Fruit fly (Drosophila melanogaster) whole organism, embryonic: ENCODE results near the gene CaMKI.

Experiments used
- ATbp ChIP-seq: fragments of 200-800 bp; sonication (Bioruptor generic); optimal IDR thresholded peaks from 2 replicates; lab custom pipeline; 2017; ENCODE audit warnings: missing biosample characterization, mild to moderate bottlenecking, missing genetic modification characterization, missing genetic modification reagents
- Awh ChIP-seq: fragments of 200-800 bp; sonication (Bioruptor generic); IDR thresholded peaks from 2 replicates; pipeline ENCODE4, ENCODE4 v1.3.6; 2022; ENCODE audit warnings: missing biosample characterization, missing genetic modification characterization
- B-H2 ChIP-seq: fragments of 200-800 bp; sonication (Bioruptor generic); optimal IDR thresholded peaks from 2 replicates; lab custom pipeline; 2018; ENCODE audit warnings: missing biosample characterization, mild to moderate bottlenecking, missing genetic modification characterization
- BEAF-32 ChIP-seq: fragments of 200-800 bp; sonication (Bioruptor generic); optimal IDR thresholded peaks from 3 replicates; lab custom pipeline; 2017; ENCODE audit warnings: missing biosample characterization, missing genetic modification characterization, mild to moderate bottlenecking, moderate library complexity, missing genetic modification reagents
- CG10209 ChIP-seq: fragments of 200-800 bp; sonication (Bioruptor generic); optimal IDR thresholded peaks from 3 replicates; lab custom pipeline; 2017; ENCODE audit warnings: missing biosample characterization, mild to moderate bottlenecking, missing genetic modification characterization, missing genetic modification reagents
- CG11456 ChIP-seq: fragments of 200-800 bp; sonication (Bioruptor generic); IDR thresholded peaks from 3 replicates; pipeline ENCODE4 v1.3.6; 2022; ENCODE audit warnings: missing biosample characterization, missing genetic modification characterization
- CG12219 ChIP-seq: fragments of 200-800 bp; sonication (Bioruptor generic); optimal IDR thresholded peaks from 3 replicates; lab custom pipeline; 2018; ENCODE audit warnings: missing biosample characterization, mild to moderate bottlenecking, missing genetic modification characterization
- CG12769 ChIP-seq: fragments of 200-800 bp; sonication (Bioruptor generic); optimal IDR thresholded peaks from 2 replicates; lab custom pipeline; 2019; ENCODE audit warnings: missing biosample characterization, mild to moderate bottlenecking, missing genetic modification characterization, moderate library complexity
- CG13296 ChIP-seq: fragments of 200-800 bp; sonication (Bioruptor generic); optimal IDR thresholded peaks from 3 replicates; lab custom pipeline; 2018; ENCODE audit warnings: missing biosample characterization, mild to moderate bottlenecking, missing genetic modification characterization
- CG14860 ChIP-seq: fragments of 200-800 bp; sonication (Bioruptor generic); IDR thresholded peaks from 3 replicates; pipeline ENCODE4 v1.3.6; 2022; ENCODE audit warnings: missing biosample characterization, missing genetic modification characterization; ENCODE audit not compliant: partially characterized antibody
- CG17359 ChIP-seq: fragments of 200-800 bp; sonication (Bioruptor generic); optimal IDR thresholded peaks from 3 replicates; lab custom pipeline; 2018; ENCODE audit warnings: missing biosample characterization, mild to moderate bottlenecking, missing genetic modification characterization, moderate library complexity
- CG17612 ChIP-seq: fragments of 200-800 bp; sonication (Bioruptor generic); IDR thresholded peaks from 2 replicates; pipeline ENCODE4 v1.3.6; 2022; ENCODE audit warnings: missing biosample characterization, missing genetic modification characterization
- CG2202 ChIP-seq: fragments of 200-800 bp; sonication (Bioruptor generic); optimal IDR thresholded peaks from 2 replicates; lab custom pipeline; 2018; ENCODE audit warnings: missing biosample characterization, mild to moderate bottlenecking, missing genetic modification characterization
- CG2875 ChIP-seq: fragments of 200-800 bp; sonication (Bioruptor generic); optimal IDR thresholded peaks from 2 replicates; lab custom pipeline; 2017; ENCODE audit warnings: missing biosample characterization, mild to moderate bottlenecking, missing genetic modification characterization, missing genetic modification reagents
- CG34376 ChIP-seq: fragments of 200-800 bp; sonication (Bioruptor generic); optimal IDR thresholded peaks from 2 replicates; lab custom pipeline; 2018; ENCODE audit warnings: missing biosample characterization, mild to moderate bottlenecking, missing genetic modification characterization
- CG5245 ChIP-seq: fragments of 200-800 bp; sonication (Bioruptor generic); optimal IDR thresholded peaks from 3 replicates; lab custom pipeline; 2016; ENCODE audit warnings: missing biosample characterization, missing genetic modification characterization
- CG7372 ChIP-seq: fragments of 200-800 bp; sonication (Bioruptor generic); IDR thresholded peaks from 2 replicates; pipeline ENCODE4 v1.3.6; 2022; ENCODE audit warnings: missing biosample characterization, missing genetic modification characterization
- CG8765 ChIP-seq: fragments of 200-800 bp; sonication (Bioruptor generic); IDR thresholded peaks from 2 replicates; pipeline ENCODE4 v1.3.6; 2022; ENCODE audit warnings: missing biosample characterization, missing genetic modification characterization
- CG8924 ChIP-seq: fragments of 200-800 bp; optimal IDR thresholded peaks from 3 replicates; lab custom pipeline; 2019; ENCODE audit warnings: missing biosample characterization, mild to moderate bottlenecking, missing genetic modification characterization, moderate library complexity
- Camta ChIP-seq: fragments of 200-800 bp; sonication (Bioruptor generic); optimal IDR thresholded peaks from 2 replicates; lab custom pipeline; 2016; ENCODE audit warnings: missing biosample characterization, missing genetic modification characterization
- Dfd ChIP-seq, 2 experiments: fragments of >200 bp; optimal IDR thresholded peaks; 2 replicates each; lab custom pipeline; 2017; ENCODE audit warnings: missing biosample characterization in 2 of 2, missing genetic modification characterization in 2 of 2
- Gsc ChIP-seq: fragments of 200-800 bp; sonication (Bioruptor generic); IDR thresholded peaks from 2 replicates; pipeline ENCODE4 v1.3.6; 2022; ENCODE audit warnings: missing biosample characterization, missing genetic modification characterization
- HLH4C ChIP-seq: fragments of 200-800 bp; sonication (Bioruptor generic); IDR thresholded peaks from 3 replicates; pipeline ENCODE4 v1.3.6; 2022; ENCODE audit warnings: missing biosample characterization, missing genetic modification characterization; ENCODE audit not compliant: partially characterized antibody
- HmgZ ChIP-seq: fragments of 200-800 bp; sonication (Bioruptor generic); optimal IDR thresholded peaks from 2 replicates; lab custom pipeline; 2018; ENCODE audit warnings: missing biosample characterization, mild to moderate bottlenecking, missing genetic modification characterization
- Jarid2 ChIP-seq: fragments of 200-800 bp; sonication (Bioruptor generic); optimal IDR thresholded peaks from 3 replicates; lab custom pipeline; 2017; ENCODE audit warnings: mild to moderate bottlenecking, missing biosample characterization, missing genetic modification reagents, missing genetic modification characterization
- Max ChIP-seq: fragments of 200-800 bp; sonication (Bioruptor generic); optimal IDR thresholded peaks from 2 replicates; lab custom pipeline; 2016; ENCODE audit warnings: missing biosample characterization, mild to moderate bottlenecking, missing genetic modification characterization
- Mes4 ChIP-seq: fragments of 200-800 bp; sonication (Bioruptor generic); optimal IDR thresholded peaks from 2 replicates; lab custom pipeline; 2016; ENCODE audit warnings: missing biosample characterization, missing genetic modification characterization
- Mrtf ChIP-seq: fragments of 200-800 bp; sonication (Bioruptor generic); IDR thresholded peaks from 3 replicates; pipeline ENCODE4 v1.3.6; 2022; ENCODE audit warnings: missing biosample characterization, missing genetic modification characterization
- Myb ChIP-seq: fragments of 200-800 bp; sonication (Bioruptor generic); optimal IDR thresholded peaks from 2 replicates; lab custom pipeline; 2016; ENCODE audit warnings: missing biosample characterization, missing genetic modification characterization
- Nf-YC ChIP-seq: fragments of 200-800 bp; optimal IDR thresholded peaks from 3 replicates; lab custom pipeline; 2019; ENCODE audit warnings: missing biosample characterization, mild to moderate bottlenecking, missing genetic modification characterization, moderate library complexity
- Ravus ChIP-seq: fragments of 200-800 bp; sonication (Bioruptor generic); IDR thresholded peaks from 2 replicates; pipeline ENCODE4 v1.3.6; 2022; ENCODE audit warnings: missing biosample characterization, missing genetic modification characterization
- Taf1 ChIP-seq: fragments of 200-800 bp; sonication (Bioruptor generic); IDR thresholded peaks from 2 replicates; pipeline ENCODE4 v1.3.6; 2022; ENCODE audit warnings: missing biosample characterization, missing genetic modification characterization
- Trl ChIP-seq, 3 experiments: fragments of >200 bp in 2 of 3; fragments of 200-800 bp in 1 of 3; sonication (Bioruptor generic) in 1 of 3; optimal IDR thresholded peaks; 2 replicates in 1 of 3; 3 replicates in 2 of 3; lab custom pipeline; 2016 to 2017; ENCODE audit warnings: missing biosample characterization in 1 of 3, missing genetic modification characterization in 1 of 3
- ase ChIP-seq: fragments of 200-800 bp; sonication (Bioruptor generic); IDR thresholded peaks from 3 replicates; pipeline ENCODE4 v1.3.6; 2022; ENCODE audit warnings: missing biosample characterization, missing genetic modification characterization
- bsh ChIP-seq, 2 experiments: fragments of 200-800 bp; sonication (Bioruptor generic); optimal IDR thresholded peaks; 2 replicates each; lab custom pipeline; 2017 to 2018; ENCODE audit warnings: mild to moderate bottlenecking in 2 of 2, missing biosample characterization in 2 of 2, missing genetic modification characterization in 2 of 2, moderate library complexity in 1 of 2
- chinmo ChIP-seq: fragments of 200-800 bp; sonication (Bioruptor generic); IDR thresholded peaks from 4 replicates; pipeline ENCODE4 v1.3.6; 2022; ENCODE audit warnings: missing biosample characterization, missing genetic modification characterization; ENCODE audit not compliant: partially characterized antibody
- chm ChIP-seq: fragments of 200-800 bp; sonication (Bioruptor generic); IDR thresholded peaks from 2 replicates; pipeline ENCODE4 v1.3.6; 2022; ENCODE audit warnings: missing biosample characterization, missing genetic modification characterization
- dm ChIP-seq: fragments of 200-800 bp; sonication (Bioruptor generic); optimal IDR thresholded peaks from 3 replicates; lab custom pipeline; 2016; ENCODE audit warnings: missing biosample characterization, missing genetic modification characterization
- fu2 ChIP-seq: fragments of 200-800 bp; sonication (Bioruptor generic); optimal IDR thresholded peaks from 2 replicates; lab custom pipeline; 2016; ENCODE audit warnings: missing biosample characterization, missing genetic modification characterization
- lov ChIP-seq, 2 experiments: fragments of 200-800 bp in 1 of 2; fragments of >200 bp in 1 of 2; sonication (Bioruptor generic) in 1 of 2; IDR thresholded peaks in 1 of 2; optimal IDR thresholded peaks in 1 of 2; 2 replicates in 1 of 2; 3 replicates in 1 of 2; pipeline versions ENCODE4 v1.3.6 to Lab custom; 2017 to 2022; ENCODE audit warnings: missing biosample characterization in 1 of 2, missing genetic modification characterization in 1 of 2
- pita ChIP-seq: fragments of 200-800 bp; sonication (Bioruptor generic); optimal IDR thresholded peaks from 2 replicates; lab custom pipeline; 2017; ENCODE audit warnings: missing biosample characterization, mild to moderate bottlenecking, missing genetic modification characterization
- rib ChIP-seq: fragments of 200-800 bp; sonication (Bioruptor generic); IDR thresholded peaks from 2 replicates; pipeline ENCODE4 v1.3.6; 2022; ENCODE audit warnings: missing biosample characterization, missing genetic modification characterization
- run ChIP-seq: fragments of 200-800 bp; sonication (Bioruptor generic); optimal IDR thresholded peaks from 3 replicates; lab custom pipeline; 2018; ENCODE audit warnings: missing biosample characterization, mild to moderate bottlenecking, missing genetic modification characterization
- sens-2 ChIP-seq: fragments of 200-800 bp; sonication (Bioruptor generic); IDR thresholded peaks from 2 replicates; pipeline ENCODE4 v1.3.6; 2022; ENCODE audit warnings: missing biosample characterization, missing genetic modification characterization
- sna ChIP-seq: fragments of 200-800 bp; sonication (Bioruptor generic); IDR thresholded peaks from 2 replicates; pipeline ENCODE4 v1.3.6; 2022; ENCODE audit warnings: missing biosample characterization, missing genetic modification characterization; ENCODE audit not compliant: partially characterized antibody
- ssp ChIP-seq: fragments of 200-800 bp; sonication (Bioruptor generic); IDR thresholded peaks from 2 replicates; pipeline ENCODE4 v1.3.6; 2022; ENCODE audit warnings: missing biosample characterization, missing genetic modification characterization
- sug ChIP-seq: fragments of 200-800 bp; optimal IDR thresholded peaks from 2 replicates; lab custom pipeline; 2019; ENCODE audit warnings: missing biosample characterization, mild to moderate bottlenecking, missing genetic modification characterization, moderate library complexity
- tll ChIP-seq, 2 experiments: fragments of 200-800 bp in 1 of 2; fragments of >200 bp in 1 of 2; sonication (Bioruptor generic) in 1 of 2; optimal IDR thresholded peaks; 2 replicates each; lab custom pipeline; 2017 to 2019; ENCODE audit warnings: missing biosample characterization in 2 of 2, missing genetic modification characterization in 2 of 2, mild to moderate bottlenecking in 1 of 2, moderate library complexity in 1 of 2
- tna ChIP-seq: fragments of 200-800 bp; sonication (Bioruptor generic); IDR thresholded peaks from 2 replicates; pipeline ENCODE4 v1.3.6; 2022; ENCODE audit warnings: missing biosample characterization, missing genetic modification characterization; ENCODE audit not compliant: partially characterized antibody
- z ChIP-seq: fragments of 200-800 bp; sonication (Bioruptor generic); IDR thresholded peaks from 3 replicates; pipeline ENCODE4 v1.3.6; 2022; ENCODE audit warnings: missing biosample characterization, missing genetic modification characterization

Gene CaMKI

DNA sequence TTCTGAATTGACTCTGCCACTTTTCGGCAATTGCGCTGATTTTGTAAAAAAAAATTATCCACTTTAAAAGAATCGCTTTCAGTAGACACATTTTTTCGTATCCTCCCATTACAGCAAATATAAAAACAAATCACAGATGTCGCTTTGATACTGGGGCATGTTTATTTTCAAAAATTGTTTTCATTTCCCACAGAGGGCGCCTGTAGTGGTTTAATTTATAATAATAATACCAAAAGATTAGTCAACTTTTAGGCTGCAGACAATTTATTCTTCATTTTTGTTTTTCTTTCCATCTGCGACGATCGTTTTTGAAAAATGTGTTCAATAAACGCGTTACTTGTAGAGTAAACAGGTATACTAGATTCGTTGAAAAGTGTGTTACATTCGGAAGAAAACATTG, 38.5 kb upstream of the CaMKI start (continued):
- TF ChIP-seq Camta (GFP tag; lab: Kevin White, UChicago) (peak; percentile 21), CG7372 (no peak), tna (GFP tag; lab: Robert Waterston, UW) (no peak), Nf-YC (tag; lab: Kevin White, UChicago) (peak; percentile 15), sens-2 (GFP tag; lab: Robert Waterston, UW) (no peak), CG10209 (GFP tag; lab: Kevin White, UChicago) (peak; percentile 18), CG34376 (GFP tag; lab: Kevin White, UChicago) (no peak), Max (GFP tag; lab: Kevin White, UChicago) (peak; percentile 0), run (tag; lab: Kevin White, UChicago) (no peak), fu2 (no peak), CG17612 (GFP tag; lab: Robert Waterston, UW) (no peak), Gsc (GFP tag; lab: Robert Waterston, UW) (no peak), CG2875 (peak; percentile 15), Taf1 (no peak), sug (tag; lab: Kevin White, UChicago) (peak; percentile 43), pita (GFP tag; lab: Kevin White, UChicago) (peak; percentile 55), ase (GFP tag; lab: Robert Waterston, UW) (no peak), Mrtf (no peak), HmgZ (peak; percentile 59), CG11456 (GFP tag; lab: Robert Waterston, UW) (no peak; the same call in 2 of the 3 replicates), CG14860 (GFP tag; lab: Robert Waterston, UW) (no peak), CG12219 (GFP tag; lab: Kevin White, UChicago) (no peak), Awh (GFP tag; lab: Robert Waterston, UW) (no peak), CG13296 (no peak), ssp (no peak), chm (GFP tag; lab: Robert Waterston, UW) (no peak), Myb (GFP tag; lab: Kevin White, UChicago) (peak; percentile 50), Ravus (GFP tag; lab: Robert Waterston, UW) (no peak), CG2202 (tag; lab: Kevin White, UChicago) (no peak), Mes4 (GFP tag; lab: Kevin White, UChicago) (no peak), CG8924 (no peak), CG8765 (GFP tag; lab: Robert Waterston, UW) (no peak), dm (GFP tag; lab: Kevin White, UChicago) (no peak), Trl (optimal IDR thresholded peaks at IDR 0.05; lab: Kevin White, UChicago) (no peak), Trl (GFP tag; optimal IDR thresholded peaks at IDR 0.05; lab: Kevin White, UChicago) (peak; percentile 42), sna (GFP tag; lab: Robert Waterston, UW) (no peak), bsh (GFP tag; optimal IDR thresholded peaks at IDR 0.05; lab: Kevin White, UChicago) (no peak), Jarid2 (peak; percentile 24), CG5245 (GFP tag; lab: Kevin White, UChicago) (peak; percentile 44), chinmo (no peak), ATbp (no peak), tll (GFP tag; optimal IDR thresholded peaks at IDR 0.05; lab: Kevin White, UChicago) (no peak), B-H2 (GFP tag; lab: Kevin White, UChicago) (no peak), rib (GFP tag; lab: Robert Waterston, UW) (no peak), BEAF-32 (GFP tag; lab: Kevin White, UChicago) (no peak), lov (optimal IDR thresholded peaks at IDR 0.05; lab: Kevin White, UChicago) (no peak), lov (GFP tag; IDR thresholded peaks at IDR 0.05; lab: Robert Waterston, UW) (no peak), CG17359 (tag; lab: Kevin White, UChicago) (peak; percentile 82), HLH4C (GFP tag; lab: Robert Waterston, UW) (no peak), CG12769 (tag; lab: Kevin White, UChicago) (no peak), z (GFP tag; lab: Robert Waterston, UW) (no peak), Dfd (GFP tag; optimal IDR thresholded peaks at IDR 0.05; lab: Kevin White, UChicago) (no peak)
